Worm (Caenorhabditis elegans) whole organism, L3 larva: Measurements from ENCODE around the gene tph-1.

Experiments used
- R02D3.7 ChIP-seq: fragments of 150-350 bp; optimal IDR thresholded peaks from 2 replicates; lab custom pipeline; 2014; ENCODE audit warnings: missing biosample characterization, missing genetic modification characterization
- aly-2 ChIP-seq: fragments of 150-350 bp; optimal IDR thresholded peaks from 2 replicates; lab custom pipeline; 2014; ENCODE audit warnings: missing biosample characterization, missing genetic modification characterization
- ama-1 ChIP-seq: fragments of 150-350 bp; optimal IDR thresholded peaks from 2 replicates; lab custom pipeline; 2018
- ceh-16 ChIP-seq: sonication (generic microtip); optimal IDR thresholded peaks from 2 replicates; lab custom pipeline; 2017; ENCODE audit warnings: missing biosample characterization, missing genetic modification characterization
- ceh-28 ChIP-seq: fragments of 150-350 bp; optimal IDR thresholded peaks from 2 replicates; lab custom pipeline; 2014; ENCODE audit warnings: missing biosample characterization, missing genetic modification reagents, missing genetic modification characterization
- ceh-82 ChIP-seq: fragments of 150-350 bp; optimal IDR thresholded peaks from 2 replicates; lab custom pipeline; 2014; ENCODE audit warnings: missing biosample characterization, missing genetic modification characterization
- ceh-9 ChIP-seq: sonication (generic microtip); optimal IDR thresholded peaks from 2 replicates; lab custom pipeline; 2018; ENCODE audit warnings: missing biosample characterization, missing genetic modification characterization
- daf-12 ChIP-seq: fragments of 150-350 bp; optimal IDR thresholded peaks from 2 replicates; lab custom pipeline; 2014; ENCODE audit warnings: missing biosample characterization, missing genetic modification reagents, missing genetic modification characterization
- egl-27 ChIP-seq: sonication (generic microtip); optimal IDR thresholded peaks from 4 replicates; lab custom pipeline; 2017; ENCODE audit warnings: missing biosample characterization, missing genetic modification reagents, missing genetic modification characterization
- egl-5 ChIP-seq: fragments of 150-350 bp; optimal IDR thresholded peaks from 2 replicates; lab custom pipeline; 2017; ENCODE audit warnings: missing biosample characterization, missing genetic modification reagents, missing genetic modification characterization, inconsistent platforms
- elt-1 ChIP-seq: fragments of 150-350 bp; optimal IDR thresholded peaks from 2 replicates; lab custom pipeline; 2014; ENCODE audit warnings: missing biosample characterization, missing genetic modification characterization
- elt-2 ChIP-seq: sonication (generic microtip); optimal IDR thresholded peaks from 2 replicates; lab custom pipeline; 2016; ENCODE audit warnings: missing genetic modification reagents, mild to moderate bottlenecking, missing genetic modification characterization, missing compliant biosample characterization
- elt-3 ChIP-seq, 3 experiments: fragments of 150-350 bp in 1 of 3; sonication (generic microtip) in 2 of 3; optimal IDR thresholded peaks; 2 replicates in 2 of 3; 4 replicates in 1 of 3; lab custom pipeline; 2014 to 2017; ENCODE audit warnings: missing biosample characterization in 3 of 3, missing genetic modification characterization in 3 of 3
- eor-1 ChIP-seq, 2 experiments: fragments of 150-350 bp; optimal IDR thresholded peaks; 2 replicates each; lab custom pipeline; 2014 to 2018; ENCODE audit warnings: missing biosample characterization in 2 of 2, missing genetic modification characterization in 2 of 2
- fkh-10 ChIP-seq: sonication (generic microtip); optimal IDR thresholded peaks from 2 replicates; lab custom pipeline; 2017; ENCODE audit warnings: missing biosample characterization, missing genetic modification reagents, missing genetic modification characterization
- fos-1 ChIP-seq: fragments of 150-350 bp; optimal IDR thresholded peaks from 2 replicates; lab custom pipeline; 2014; ENCODE audit warnings: missing biosample characterization, missing genetic modification characterization
- hmg-11 ChIP-seq: sonication (generic microtip); optimal IDR thresholded peaks from 2 replicates; lab custom pipeline; 2016; ENCODE audit warnings: missing genetic modification characterization, missing compliant biosample characterization
- jun-1 ChIP-seq: fragments of 150-350 bp; optimal IDR thresholded peaks from 2 replicates; lab custom pipeline; 2014; ENCODE audit warnings: missing biosample characterization, missing genetic modification reagents, missing genetic modification characterization
- lin-15B ChIP-seq: fragments of 150-350 bp; optimal IDR thresholded peaks from 2 replicates; lab custom pipeline; 2014; ENCODE audit warnings: missing biosample characterization, missing genetic modification characterization
- lin-39 ChIP-seq: fragments of 150-350 bp; optimal IDR thresholded peaks from 2 replicates; lab custom pipeline; 2018; ENCODE audit warnings: missing biosample characterization, missing genetic modification reagents, missing genetic modification characterization
- lsy-12 ChIP-seq: sonication (generic microtip); optimal IDR thresholded peaks from 2 replicates; lab custom pipeline; 2016; ENCODE audit warnings: mild to moderate bottlenecking, missing genetic modification characterization, missing compliant biosample characterization
- mdl-1 ChIP-seq: fragments of 150-350 bp; optimal IDR thresholded peaks from 2 replicates; lab custom pipeline; 2014; ENCODE audit warnings: missing biosample characterization, missing genetic modification characterization
- mml-1 ChIP-seq: fragments of 150-350 bp; sonication (generic microtip); optimal IDR thresholded peaks from 3 replicates; lab custom pipeline; 2014; ENCODE audit warnings: missing biosample characterization, missing genetic modification characterization
- nhr-11 ChIP-seq: fragments of 150-350 bp; optimal IDR thresholded peaks from 2 replicates; lab custom pipeline; 2014; ENCODE audit warnings: missing biosample characterization, missing genetic modification characterization
- nhr-12 ChIP-seq: fragments of 150-350 bp; optimal IDR thresholded peaks from 2 replicates; lab custom pipeline; 2014; ENCODE audit warnings: missing biosample characterization, missing genetic modification characterization
- nhr-23 ChIP-seq: fragments of 150-350 bp; optimal IDR thresholded peaks from 2 replicates; lab custom pipeline; 2014; ENCODE audit warnings: missing biosample characterization, missing genetic modification reagents, missing genetic modification characterization
- nhr-237 ChIP-seq: fragments of 150-350 bp; optimal IDR thresholded peaks from 2 replicates; lab custom pipeline; 2014; ENCODE audit warnings: missing biosample characterization, missing genetic modification characterization
- nhr-25 ChIP-seq: sonication (generic microtip); optimal IDR thresholded peaks from 2 replicates; lab custom pipeline; 2017; ENCODE audit warnings: missing biosample characterization, missing genetic modification characterization
- nhr-28 ChIP-seq: fragments of 150-350 bp; optimal IDR thresholded peaks from 2 replicates; lab custom pipeline; 2014; ENCODE audit warnings: missing biosample characterization, missing genetic modification characterization
- nhr-43 ChIP-seq: sonication (generic microtip); optimal IDR thresholded peaks from 2 replicates; lab custom pipeline; 2016; ENCODE audit warnings: mild to moderate bottlenecking, missing genetic modification characterization, missing compliant biosample characterization; ENCODE audit not compliant: poor library complexity, severe bottlenecking
- nhr-67 ChIP-seq: fragments of 150-350 bp; optimal IDR thresholded peaks from 2 replicates; lab custom pipeline; 2014; ENCODE audit warnings: missing biosample characterization, missing genetic modification characterization
- nhr-76 ChIP-seq: fragments of 150-350 bp; sonication (generic microtip); optimal IDR thresholded peaks from 5 replicates; lab custom pipeline; 2014; ENCODE audit warnings: missing biosample characterization, missing genetic modification characterization
- pha-4 ChIP-seq: fragments of 150-350 bp; optimal IDR thresholded peaks from 2 replicates; lab custom pipeline; 2014; ENCODE audit warnings: missing biosample characterization, missing genetic modification reagents, missing genetic modification characterization
- pqm-1 ChIP-seq: fragments of 150-350 bp; optimal IDR thresholded peaks from 2 replicates; lab custom pipeline; 2017; ENCODE audit warnings: missing biosample characterization, missing genetic modification characterization, inconsistent platforms
- sea-2 ChIP-seq: fragments of 150-350 bp; sonication (generic microtip); optimal IDR thresholded peaks from 4 replicates; lab custom pipeline; 2014; ENCODE audit warnings: missing biosample characterization, missing genetic modification reagents, missing genetic modification characterization
- skn-1 ChIP-seq: fragments of 150-350 bp; optimal IDR thresholded peaks from 2 replicates; lab custom pipeline; 2014; ENCODE audit warnings: missing biosample characterization, missing genetic modification characterization
- snpc-4 ChIP-seq: fragments of 150-350 bp; optimal IDR thresholded peaks from 2 replicates; lab custom pipeline; 2014; ENCODE audit warnings: missing biosample characterization, missing genetic modification characterization
- tbx-2 ChIP-seq: sonication (generic microtip); optimal IDR thresholded peaks from 2 replicates; lab custom pipeline; 2016; ENCODE audit warnings: mild to moderate bottlenecking, missing genetic modification characterization, missing compliant biosample characterization
- unc-39 ChIP-seq: sonication (generic microtip); optimal IDR thresholded peaks from 4 replicates; lab custom pipeline; 2017; ENCODE audit warnings: missing biosample characterization, missing genetic modification characterization
- zag-1 ChIP-seq: fragments of 150-350 bp; optimal IDR thresholded peaks from 2 replicates; lab custom pipeline; 2014; ENCODE audit warnings: missing biosample characterization, missing genetic modification characterization
- ztf-11 ChIP-seq: fragments of 150-350 bp; optimal IDR thresholded peaks from 2 replicates; lab custom pipeline; 2014; ENCODE audit warnings: missing biosample characterization, missing genetic modification characterization
- ztf-4 ChIP-seq: fragments of 150-350 bp; optimal IDR thresholded peaks from 2 replicates; lab custom pipeline; 2014; ENCODE audit warnings: missing biosample characterization, missing genetic modification characterization

Gene tph-1

DNA sequence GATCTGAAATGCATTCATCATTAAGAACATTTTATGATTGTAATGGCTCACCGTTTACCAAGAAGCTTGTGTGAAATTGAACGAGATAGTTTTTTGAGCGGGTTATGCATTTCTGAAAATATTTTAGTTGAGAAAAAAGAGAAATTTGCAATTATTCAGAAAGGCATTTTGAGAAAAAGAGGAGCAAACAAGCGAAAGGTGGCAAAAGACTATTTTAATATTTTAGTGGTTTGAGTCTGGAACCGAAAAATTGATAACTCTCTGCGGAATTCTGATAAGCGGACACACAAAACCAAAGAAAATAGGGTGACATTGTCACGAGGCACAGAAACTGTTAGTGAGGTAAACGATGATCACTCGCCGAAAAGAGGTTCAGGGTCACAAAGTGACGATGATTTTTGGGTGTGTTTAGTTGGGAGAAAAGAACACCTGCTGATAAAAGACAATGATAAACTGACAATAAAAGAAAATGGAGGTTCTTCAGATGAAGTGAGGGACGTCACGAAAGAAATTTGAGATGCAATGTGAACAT, 5.6 kb downstream of the tph-1 start:
- TF ChIP-seq nhr-67 (tag; lab: Kevin White, UChicago), result no peak
- no peak for TF ChIP-seq skn-1 (tag; lab: Kevin White, UChicago)
- TF ChIP-seq pqm-1 (tag; lab: Kevin White, UChicago), result peak; percentile 79
- no peak for TF ChIP-seq snpc-4 (tag; lab: Kevin White, UChicago)
- TF ChIP-seq nhr-43 (tag; lab: Kevin White, UChicago), result no peak
- TF ChIP-seq eor-1 (tag; optimal IDR thresholded peaks at IDR 0.05; lab: Kevin White, UChicago), result no peak
- no peak for TF ChIP-seq elt-3 (tag; optimal IDR thresholded peaks at IDR 0.05; lab: Kevin White, UChicago)
- TF ChIP-seq pha-4 (tag; lab: Kevin White, UChicago), result peak; percentile 55
- TF ChIP-seq jun-1 (tag; lab: Kevin White, UChicago), result peak; percentile 84
- no peak for TF ChIP-seq aly-2 (tag; lab: Kevin White, UChicago)
- no peak for TF ChIP-seq ceh-28 (tag; lab: Kevin White, UChicago)
- no peak for TF ChIP-seq sea-2 (GFP tag; lab: Kevin White, UChicago)
- no peak for TF ChIP-seq mdl-1 (tag; lab: Kevin White, UChicago)
- no peak for TF ChIP-seq ama-1 (lab: Kevin White, UChicago)
- no peak for TF ChIP-seq egl-5 (tag; lab: Kevin White, UChicago)
- no peak for TF ChIP-seq hmg-11 (tag; lab: Kevin White, UChicago)
- no peak for TF ChIP-seq ztf-4
- no peak for TF ChIP-seq zag-1 (tag; lab: Kevin White, UChicago)
- no peak for TF ChIP-seq tbx-2 (tag; lab: Kevin White, UChicago)
- no peak for TF ChIP-seq unc-39 (tag; lab: Kevin White, UChicago)
- TF ChIP-seq nhr-76 (tag; lab: Kevin White, UChicago), result no peak
- no peak for TF ChIP-seq lin-15B (tag; lab: Kevin White, UChicago)
- no peak for TF ChIP-seq fkh-10 (GFP tag; lab: Kevin White, UChicago)
- no peak for TF ChIP-seq egl-27 (tag; lab: Kevin White, UChicago)
- TF ChIP-seq elt-1, result no peak
- TF ChIP-seq nhr-23 (tag; lab: Kevin White, UChicago), result no peak
- no peak for TF ChIP-seq nhr-28 (tag; lab: Kevin White, UChicago)
- TF ChIP-seq lin-39 (tag; lab: Kevin White, UChicago), result no peak
- no peak for TF ChIP-seq ceh-16 (tag; lab: Kevin White, UChicago)
- peak; percentile 98 for TF ChIP-seq elt-2
- TF ChIP-seq nhr-12 (tag; lab: Kevin White, UChicago), result no peak
- TF ChIP-seq ceh-9 (tag; lab: Kevin White, UChicago), result no peak
- no peak for TF ChIP-seq nhr-11 (tag; lab: Kevin White, UChicago)
- no peak for TF ChIP-seq ztf-11
- TF ChIP-seq fos-1 (tag; lab: Kevin White, UChicago), result no peak
- TF ChIP-seq R02D3.7 (tag; lab: Kevin White, UChicago), result no peak
- TF ChIP-seq nhr-25, result peak; percentile 81
- TF ChIP-seq ceh-82, result no peak
- no peak for TF ChIP-seq mml-1
- no peak for TF ChIP-seq daf-12
- TF ChIP-seq lsy-12 (tag; lab: Kevin White, UChicago), result no peak
- TF ChIP-seq nhr-237 (tag; lab: Kevin White, UChicago), result no peak

DNA sequence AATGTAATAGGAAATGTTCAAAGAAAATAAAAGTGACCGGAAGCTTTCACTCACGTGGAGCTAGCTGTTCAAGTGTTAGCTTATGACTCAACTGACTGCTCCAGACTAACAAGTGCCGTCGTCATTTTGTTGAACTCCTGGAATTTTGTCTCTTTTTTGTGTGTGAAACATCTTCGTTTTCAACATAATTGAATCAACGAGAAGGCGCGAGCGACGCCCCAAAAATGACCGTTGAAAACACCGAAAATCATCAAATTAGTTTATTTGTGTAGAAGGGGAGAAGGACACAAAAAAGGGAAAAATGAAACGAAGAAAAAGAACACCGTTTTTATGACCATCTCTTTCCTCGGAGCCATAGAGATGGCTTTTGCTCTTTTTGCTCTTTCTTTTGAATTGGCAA, 6.3 kb downstream of the tph-1 start, which contains the start of gene ZK1290.14:
ZK1290.14 (minus strand) TSS at position 139 of the 400 bp plus-strand sequence.
- no peak for TF ChIP-seq ztf-4
- TF ChIP-seq pqm-1 (tag; lab: Kevin White, UChicago), result no peak
- no peak for TF ChIP-seq nhr-76 (tag; lab: Kevin White, UChicago)
- TF ChIP-seq ceh-82, result no peak
- TF ChIP-seq nhr-28 (tag; lab: Kevin White, UChicago), result no peak
- TF ChIP-seq jun-1 (tag; lab: Kevin White, UChicago), result no peak
- TF ChIP-seq snpc-4 (tag; lab: Kevin White, UChicago), result no peak
